Worm (Caenorhabditis elegans): ENCODE results near the gene F32A5.8.
A peak's percentile ranks its signal among the peaks of the same experiment; 100 is the strongest.

Gene F32A5.8

ce11 chrII:7301670-7302151, 45.8 kb downstream of the F32A5.8 start, which contains the start of gene cul-4 (continued):
- TF ChIP-seq cebp-1 (GFP tag; IDR thresholded peaks at IDR 0.05) (no peak), cebp-1 (tag; optimal IDR thresholded peaks at IDR 0.05) (no peak), unc-130 (GFP tag; optimal IDR thresholded peaks at IDR 0.05) (peak; percentile 53), B0261.1 (tag; optimal IDR thresholded peaks at IDR 0.05) (no peak), madf-8 (GFP tag; conservative IDR thresholded peaks at IDR 0.05) (peak; percentile 99), aptf-2 (GFP tag; conservative IDR thresholded peaks at IDR 0.05) (no peak), bed-1 (GFP tag; IDR thresholded peaks at IDR 0.05) (no peak), madf-10 (tag; optimal IDR thresholded peaks at IDR 0.05) (no peak), tlf-1 (GFP tag; optimal IDR thresholded peaks at IDR 0.05) (peak; percentile 81), Y67H2A.10 (GFP tag; conservative IDR thresholded peaks at IDR 0.05) (no peak), F33H1.4 (GFP tag; IDR thresholded peaks at IDR 0.05) (peak; percentile 86), ztf-3 (GFP tag; optimal IDR thresholded peaks at IDR 0.05) (no peak)

DNA sequence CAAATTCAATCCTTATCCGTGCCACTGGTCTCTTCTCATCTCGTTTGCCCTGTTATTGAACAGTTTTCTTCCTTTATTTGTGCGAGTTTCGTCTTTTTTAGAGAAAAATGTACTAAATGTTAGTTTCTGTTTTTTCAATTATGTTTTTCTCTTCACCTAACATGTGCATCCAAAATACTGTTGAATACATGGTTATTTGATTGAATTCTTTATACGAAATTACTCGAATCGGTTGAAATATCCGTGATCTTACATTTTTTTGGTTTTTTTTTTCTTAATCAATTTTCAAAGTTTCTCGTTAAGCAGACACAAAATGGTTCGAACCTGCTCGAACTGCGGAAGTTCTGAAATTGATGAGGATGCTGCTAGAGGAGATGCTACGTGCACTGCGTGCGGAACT, 49.6 kb downstream of the F32A5.8 start, which contains the start of gene brf-1:
brf-1 (plus strand) TSS at position 301 of the 400 bp plus-strand sequence.
- no peak for TF ChIP-seq ceh-40 (GFP tag; IDR thresholded peaks at IDR 0.05)

All from whole organism, young adult.